Fruit fly (Drosophila melanogaster): ENCODE measurements around the gene CG33178.

The CG33178 gene

DNA sequence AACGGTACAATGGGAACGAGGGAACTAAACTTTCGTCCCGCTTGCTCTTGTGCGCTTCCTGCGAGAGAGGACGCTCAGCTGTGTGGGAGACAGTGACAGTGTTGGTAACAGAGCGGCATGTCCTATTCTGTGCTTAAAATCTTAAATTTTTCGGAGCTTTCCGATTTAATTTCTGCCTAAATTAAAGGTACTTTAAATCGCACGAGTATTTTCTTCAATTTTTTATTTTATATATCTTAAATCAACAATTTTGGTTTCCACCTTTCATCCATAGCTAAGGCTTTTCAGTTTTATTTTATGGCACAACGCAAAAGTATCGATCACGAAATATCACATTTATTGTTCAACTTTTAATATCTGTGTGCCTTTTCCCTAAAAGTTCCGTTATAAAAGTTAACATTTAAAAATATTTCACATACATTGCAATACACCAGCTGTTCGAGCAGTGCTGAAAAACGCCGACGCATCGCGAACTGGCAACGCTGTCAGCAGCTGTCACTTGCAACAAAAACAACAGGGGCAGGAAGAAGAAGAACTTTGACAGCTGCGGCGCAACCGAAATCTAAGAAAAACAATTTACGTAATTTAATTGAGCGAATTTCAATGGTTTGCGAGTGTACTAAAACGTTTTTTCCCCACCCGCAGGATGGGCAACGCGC lies 19.1 kb upstream of the CG33178 start, which contains the start of the genes hiw and ND-B18:
Gene hiw, minus strand, starts transcription at position 26 of the 659 bp plus-strand sequence.
Gene ND-B18, plus strand, starts transcription at position 330 of the 659 bp plus-strand sequence.
- no peak for TF ChIP-seq CG11294 (GFP tag; IDR thresholded peaks at IDR 0.05)
- peak; percentile 6 for TF ChIP-seq CG3919 (GFP tag; optimal IDR thresholded peaks at IDR 0.05)
- TF ChIP-seq Eip78C (GFP tag), result peak; percentile 73
- TF ChIP-seq CG31627 (GFP tag; optimal IDR thresholded peaks at IDR 0.05), result no peak
- no peak for TF ChIP-seq CG8632 (GFP tag; optimal IDR thresholded peaks at IDR 0.05)
- TF ChIP-seq Sox15 (GFP tag; optimal IDR thresholded peaks at IDR 0.05), result no peak
- TF ChIP-seq dsx (GFP tag; optimal IDR thresholded peaks at IDR 0.05; ENCODE audit: poor library complexity, severe bottlenecking), result peak; percentile 77
- peak; percentile 45 for TF ChIP-seq Sox14 (GFP tag; optimal IDR thresholded peaks at IDR 0.05)
- TF ChIP-seq salr (GFP tag; optimal IDR thresholded peaks at IDR 0.05), result no peak
- TF ChIP-seq Eip93F (GFP tag; optimal IDR thresholded peaks at IDR 0.05), result no peak
- TF ChIP-seq esn (GFP tag; optimal IDR thresholded peaks at IDR 0.05), result peak; percentile 13
- TF ChIP-seq achi (GFP tag; optimal IDR thresholded peaks at IDR 0.05), result peak; percentile 100
- no peak for TF ChIP-seq fd59A (GFP tag; optimal IDR thresholded peaks at IDR 0.05)
- peak; percentile 84 for TF ChIP-seq svp (GFP tag)
- peak; percentile 24 for TF ChIP-seq lz (GFP tag; optimal IDR thresholded peaks at IDR 0.05)
- no peak for TF ChIP-seq pdm3 (GFP tag; optimal IDR thresholded peaks at IDR 0.05)
- TF ChIP-seq OdsH (GFP tag; optimal IDR thresholded peaks at IDR 0.05), result peak; percentile 6
- TF ChIP-seq net (GFP tag; optimal IDR thresholded peaks at IDR 0.05), result no peak
- TF ChIP-seq CG6163 (GFP tag; IDR thresholded peaks at IDR 0.05), result peak; percentile 9; the same call in 1 of the 3 replicates
- TF ChIP-seq CG1621 (tag; optimal IDR thresholded peaks at IDR 0.05), result no peak
- no peak for TF ChIP-seq vri (GFP tag; optimal IDR thresholded peaks at IDR 0.05)
- TF ChIP-seq Gug (GFP tag; IDR thresholded peaks at IDR 0.05), result no peak

- TF ChIP-seq CG7368 (GFP tag; optimal IDR thresholded peaks at IDR 0.05) (no peak), esn (GFP tag; optimal IDR thresholded peaks at IDR 0.05) (peak; percentile 36), Met (GFP tag; optimal IDR thresholded peaks at IDR 0.05) (peak; percentile 30), CG31627 (GFP tag; optimal IDR thresholded peaks at IDR 0.05) (peak; percentile 14), dac (GFP tag; optimal IDR thresholded peaks at IDR 0.05) (no peak), Eip93F (GFP tag; optimal IDR thresholded peaks at IDR 0.05) (no peak), CG6163 (GFP tag; IDR thresholded peaks at IDR 0.05) (no peak), topi (GFP tag; optimal IDR thresholded peaks at IDR 0.05) (peak; percentile 16), Eip75B (GFP tag; optimal IDR thresholded peaks at IDR 0.05) (peak; percentile 16), svp (GFP tag) (peak; percentile 65), Hr39 (GFP tag; optimal IDR thresholded peaks at IDR 0.05) (peak; percentile 14), Blimp-1 (GFP tag; optimal IDR thresholded peaks at IDR 0.05) (peak; percentile 43), achi (GFP tag; optimal IDR thresholded peaks at IDR 0.05) (peak; percentile 30), cyc (GFP tag; optimal IDR thresholded peaks at IDR 0.05) (peak; percentile 19), Sox14 (GFP tag; optimal IDR thresholded peaks at IDR 0.05) (peak; percentile 46), Smox (GFP tag; optimal IDR thresholded peaks at IDR 0.05) (peak; percentile 16), lz (GFP tag; optimal IDR thresholded peaks at IDR 0.05) (peak; percentile 21)
Observed at dm6 chrX:15066374-15067057, 16.1 kb upstream of the CG33178 start, which contains the start of the genes opm and dob. TSS of gene opm (minus strand) at chrX:15066432. TSS of gene dob (plus strand) at chrX:15067007.

DNA sequence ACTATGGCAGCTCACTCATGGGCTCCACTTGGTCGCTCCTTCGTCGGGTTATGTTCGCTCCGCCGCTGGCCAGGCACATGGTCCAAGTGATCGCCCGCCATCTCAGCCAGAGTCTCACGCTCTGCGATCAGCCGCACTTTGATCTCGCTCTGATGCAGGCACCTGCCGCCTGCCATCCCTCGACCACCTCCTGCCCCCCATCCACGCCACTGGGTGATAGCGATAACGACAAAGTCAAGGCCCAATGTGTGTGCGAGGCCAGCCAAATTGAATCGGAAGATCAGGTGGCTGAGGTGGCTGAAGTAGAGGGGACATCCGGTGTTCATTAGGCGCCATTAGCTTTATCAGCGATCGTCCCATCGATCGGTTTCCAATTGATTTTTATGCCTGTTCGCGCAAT lies 14.1 kb upstream of the CG33178 start:
- TF ChIP-seq lz (GFP tag; optimal IDR thresholded peaks at IDR 0.05) (no peak), CG6792 (GFP tag; optimal IDR thresholded peaks at IDR 0.05) (no peak), CG10669 (GFP tag; optimal IDR thresholded peaks at IDR 0.05) (no peak), CG11762 (GFP tag; optimal IDR thresholded peaks at IDR 0.05; ENCODE audit: insufficient read depth) (no peak), pdm3 (GFP tag; optimal IDR thresholded peaks at IDR 0.05) (no peak), topi (GFP tag; optimal IDR thresholded peaks at IDR 0.05) (no peak), Blimp-1 (GFP tag; optimal IDR thresholded peaks at IDR 0.05) (no peak), CG32006 (GFP tag; optimal IDR thresholded peaks at IDR 0.05) (no peak), Gug (GFP tag; IDR thresholded peaks at IDR 0.05) (no peak), CG6854 (GFP tag; optimal IDR thresholded peaks at IDR 0.05) (no peak), CG15336 (GFP tag; IDR thresholded peaks at IDR 0.05) (no peak), Eip78C (GFP tag) (peak; percentile 0), net (GFP tag; optimal IDR thresholded peaks at IDR 0.05) (no peak), dac (GFP tag; optimal IDR thresholded peaks at IDR 0.05) (no peak), esn (GFP tag; optimal IDR thresholded peaks at IDR 0.05) (no peak), CG8632 (GFP tag; optimal IDR thresholded peaks at IDR 0.05) (no peak), ss (GFP tag; optimal IDR thresholded peaks at IDR 0.05) (peak; percentile 21 to 50), achi (GFP tag; optimal IDR thresholded peaks at IDR 0.05) (no peak), Hr39 (GFP tag; optimal IDR thresholded peaks at IDR 0.05) (no peak), CG1621 (tag; optimal IDR thresholded peaks at IDR 0.05) (no peak), svp (GFP tag) (peak; percentile 96), CG10631 (GFP tag; optimal IDR thresholded peaks at IDR 0.05) (no peak), Ets96B (tag; optimal IDR thresholded peaks at IDR 0.05) (no peak), eg (GFP tag; IDR thresholded peaks at IDR 0.05) (no peak), acj6 (GFP tag; optimal IDR thresholded peaks at IDR 0.05) (no peak)
